Worm (Caenorhabditis elegans): ENCODE results near the gene Y48A6C.8.

DNA sequence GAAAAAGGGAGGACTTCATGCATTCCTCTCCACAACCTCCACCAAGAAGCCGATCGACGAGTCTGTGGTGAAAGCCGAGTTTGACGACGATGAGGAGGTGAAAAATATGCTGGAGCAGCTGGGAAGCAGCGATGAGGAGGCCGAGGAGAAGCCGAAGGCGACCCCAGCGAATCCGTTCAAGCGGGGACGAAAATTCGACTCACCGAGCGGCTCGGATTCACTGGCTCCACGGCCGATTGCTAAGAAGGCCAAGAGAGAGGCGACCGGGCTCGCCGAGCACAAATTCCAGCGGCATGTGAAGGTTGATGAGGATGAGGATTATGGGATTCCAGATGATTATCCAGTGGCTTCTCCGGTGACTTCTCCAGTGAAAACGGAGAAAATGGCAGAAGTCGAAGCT, 15.5 kb upstream of the Y48A6C.8 start:
- no peak for TF ChIP-seq unc-39 (tag; optimal IDR thresholded peaks at IDR 0.05)
- no peak for TF ChIP-seq lin-15B (tag; optimal IDR thresholded peaks at IDR 0.05)
